Worm (Caenorhabditis elegans) whole organism, L1 larva: Measurements from ENCODE around the gene ugt-58.

Experiments used
- Y116A8C.19 ChIP-seq: sonication (generic microtip); optimal IDR thresholded peaks from 2 replicates; lab custom pipeline; 2016; ENCODE audit warnings: missing compliant biosample characterization, missing genetic modification characterization, borderline replicate concordance
- aha-1 ChIP-seq: fragments of 150-350 bp; optimal IDR thresholded peaks from 2 replicates; lab custom pipeline; 2014; ENCODE audit warnings: missing biosample characterization, missing genetic modification characterization
- aly-2 ChIP-seq: fragments of 150-350 bp; optimal IDR thresholded peaks from 2 replicates; lab custom pipeline; 2014; ENCODE audit warnings: missing biosample characterization, missing genetic modification characterization
- ceh-63 ChIP-seq: fragments of 200-800 bp; sonication (Bioruptor generic); optimal IDR thresholded peaks from 2 replicates; lab custom pipeline; 2018; ENCODE audit warnings: mild to moderate bottlenecking, missing genetic modification characterization, missing compliant biosample characterization
- ceh-8 ChIP-seq: fragments of 200-800 bp; sonication (Bioruptor generic); optimal IDR thresholded peaks from 2 replicates; lab custom pipeline; 2018; ENCODE audit warnings: mild to moderate bottlenecking, missing genetic modification characterization, moderate library complexity, missing compliant biosample characterization
- egl-27 ChIP-seq, 2 experiments: fragments of 150-350 bp in 1 of 2; sonication (generic microtip); optimal IDR thresholded peaks; 3 replicates each; lab custom pipeline; 2017 to 2018; ENCODE audit warnings: missing biosample characterization in 2 of 2, missing genetic modification characterization in 2 of 2, missing genetic modification reagents in 2 of 2
- hlh-4 ChIP-seq: sonication (generic microtip); optimal IDR thresholded peaks from 2 replicates; lab custom pipeline; 2016; ENCODE audit warnings: mild to moderate bottlenecking, missing genetic modification characterization, missing compliant biosample characterization
- nhr-11 ChIP-seq: fragments of 150-350 bp; optimal IDR thresholded peaks from 2 replicates; lab custom pipeline; 2014; ENCODE audit warnings: missing biosample characterization, missing genetic modification characterization
- nhr-12 ChIP-seq: sonication (generic microtip); optimal IDR thresholded peaks from 2 replicates; lab custom pipeline; 2017; ENCODE audit warnings: missing biosample characterization, missing genetic modification characterization
- nhr-76 ChIP-seq: sonication (generic microtip); optimal IDR thresholded peaks from 2 replicates; lab custom pipeline; 2017; ENCODE audit warnings: missing biosample characterization, missing genetic modification characterization
- nhr-85 ChIP-seq: sonication (generic microtip); peaks from one replicate; lab custom pipeline; 2016; ENCODE audit warnings: missing genetic modification characterization, inconsistent platforms, missing compliant biosample characterization
- pax-3 ChIP-seq: fragments of 200-800 bp; sonication (Bioruptor generic); optimal IDR thresholded peaks from 2 replicates; lab custom pipeline; 2018; ENCODE audit warnings: mild to moderate bottlenecking, missing genetic modification characterization, moderate library complexity, missing compliant biosample characterization
- pqm-1 ChIP-seq: sonication (generic microtip); optimal IDR thresholded peaks from 3 replicates; lab custom pipeline; 2017; ENCODE audit warnings: missing biosample characterization, missing genetic modification characterization
- snpc-4 ChIP-seq: fragments of 150-350 bp; optimal IDR thresholded peaks from 2 replicates; lab custom pipeline; 2014; ENCODE audit warnings: missing biosample characterization, missing genetic modification characterization
- sptf-1 ChIP-seq: fragments of 150-350 bp; optimal IDR thresholded peaks from 2 replicates; lab custom pipeline; 2014; ENCODE audit warnings: missing biosample characterization, missing genetic modification characterization
- swsn-7 ChIP-seq: sonication (generic microtip); optimal IDR thresholded peaks from 2 replicates; lab custom pipeline; 2016; ENCODE audit warnings: missing genetic modification characterization, missing compliant biosample characterization
- tlp-1 ChIP-seq: fragments of 150-350 bp; optimal IDR thresholded peaks from 2 replicates; lab custom pipeline; 2014; ENCODE audit warnings: missing biosample characterization, missing genetic modification characterization
- unc-30 ChIP-seq: sonication (generic microtip); optimal IDR thresholded peaks from 2 replicates; lab custom pipeline; 2017; ENCODE audit warnings: missing biosample characterization, missing genetic modification characterization
- vab-15 ChIP-seq: sonication (generic microtip); optimal IDR thresholded peaks from 2 replicates; lab custom pipeline; 2017; ENCODE audit warnings: missing genotype, mild to moderate bottlenecking, missing genetic modification characterization, missing compliant biosample characterization
- zag-1 ChIP-seq: fragments of 150-350 bp; optimal IDR thresholded peaks from 2 replicates; lab custom pipeline; 2014; ENCODE audit warnings: missing biosample characterization, missing genetic modification characterization
- ztf-11 ChIP-seq, 2 experiments: sonication (generic microtip); optimal IDR thresholded peaks; 2 replicates each; lab custom pipeline; 2016 to 2017; ENCODE audit warnings: missing genetic modification characterization in 2 of 2, missing biosample characterization in 1 of 2, missing compliant biosample characterization in 1 of 2

The ugt-58 gene

ce11 chrII:9540723-9541122 lies 45.9 kb downstream of the ugt-58 start, which contains the start of gene sra-3:
Gene sra-3 (minus strand): TSS chrII:9540823.
- TF ChIP-seq sptf-1 (tag; lab: Kevin White, UChicago) (no peak), hlh-4 (tag; lab: Kevin White, UChicago) (no peak), ceh-63 (no peak), ztf-11 (tag; optimal IDR thresholded peaks at IDR 0.05; lab: Kevin White, UChicago) (no peak), nhr-76 (no peak), snpc-4 (tag; lab: Kevin White, UChicago) (no peak), pax-3 (tag; lab: Kevin White, UChicago) (no peak), zag-1 (tag; lab: Kevin White, UChicago) (no peak), nhr-12 (no peak), unc-30 (tag; lab: Kevin White, UChicago) (no peak), swsn-7 (tag; lab: Kevin White, UChicago) (no peak), vab-15 (tag; lab: Kevin White, UChicago) (no peak), egl-27 (tag; optimal IDR thresholded peaks at IDR 0.05; lab: Kevin White, UChicago) (no peak), nhr-85 (no peak), ceh-8 (no peak), aha-1 (tag; lab: Kevin White, UChicago) (no peak), aly-2 (tag; lab: Kevin White, UChicago) (no peak), pqm-1 (tag; lab: Kevin White, UChicago) (no peak), Y116A8C.19 (tag; lab: Kevin White, UChicago) (no peak), nhr-11 (tag; lab: Kevin White, UChicago) (no peak)

- TF ChIP-seq aly-2 (tag; lab: Kevin White, UChicago) (no peak), tlp-1 (tag; lab: Kevin White, UChicago) (no peak)
Observed at ce11 chrII:9537429-9537828, 49.2 kb downstream of the ugt-58 start, which contains the start of gene sra-8. Gene sra-8 (plus strand): TSS chrII:9537729.
